Fruit fly (Drosophila melanogaster): Measurements from ENCODE around the gene mRpL47.
A peak's percentile ranks its signal among the peaks of the same experiment; 100 is the strongest.

mRpL47 gene

DNA sequence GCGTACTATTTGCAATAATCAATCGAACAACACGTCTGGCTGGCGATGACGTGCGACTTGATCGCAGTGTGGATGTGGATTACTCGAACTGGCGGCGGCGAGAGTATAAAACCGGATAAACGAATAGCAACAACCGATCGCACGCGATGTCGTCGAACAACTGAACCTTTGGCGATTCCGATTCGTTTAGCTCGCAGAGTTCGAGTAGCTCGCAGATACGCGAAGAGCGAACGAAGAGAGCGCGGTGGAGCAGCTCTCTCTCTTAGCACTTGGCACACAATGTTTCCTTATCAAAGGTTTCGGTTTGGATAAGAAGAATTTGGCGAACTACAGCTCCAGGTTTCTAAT is 13.3 kb downstream of the mRpL47 start, which contains the start of gene RhoL (continued):
- peak; percentile 29 for TF ChIP-seq Eip93F (GFP tag; optimal IDR thresholded peaks at IDR 0.05)
- TF ChIP-seq CG6854 (GFP tag; optimal IDR thresholded peaks at IDR 0.05) = peak; percentile 62
- TF ChIP-seq Eip78C (GFP tag) = peak; percentile 81
- no peak for TF ChIP-seq Met (GFP tag; optimal IDR thresholded peaks at IDR 0.05)
- peak; percentile 21 to 40 for TF ChIP-seq ss (GFP tag; optimal IDR thresholded peaks at IDR 0.05)
- no peak for TF ChIP-seq CG10669 (GFP tag; optimal IDR thresholded peaks at IDR 0.05)
- no peak for TF ChIP-seq lz (GFP tag; optimal IDR thresholded peaks at IDR 0.05)
- no peak for TF ChIP-seq CG10631 (GFP tag; optimal IDR thresholded peaks at IDR 0.05)
- peak; percentile 28 for TF ChIP-seq Lpt (GFP tag; optimal IDR thresholded peaks at IDR 0.05)
- peak; percentile 70 for TF ChIP-seq CG6163 (GFP tag; IDR thresholded peaks at IDR 0.05)
- TF ChIP-seq CG16779 (tag; optimal IDR thresholded peaks at IDR 0.05) = no peak
- no peak for TF ChIP-seq CG3919 (GFP tag; optimal IDR thresholded peaks at IDR 0.05)
- no peak for TF ChIP-seq Blimp-1 (GFP tag; optimal IDR thresholded peaks at IDR 0.05)
- TF ChIP-seq spab (GFP tag; optimal IDR thresholded peaks at IDR 0.05) = no peak
- TF ChIP-seq Hr38 (GFP tag; optimal IDR thresholded peaks at IDR 0.05) = no peak
- no peak for TF ChIP-seq achi (GFP tag; optimal IDR thresholded peaks at IDR 0.05)
- no peak for TF ChIP-seq salr (GFP tag; optimal IDR thresholded peaks at IDR 0.05)
- TF ChIP-seq CG1621 (tag; optimal IDR thresholded peaks at IDR 0.05) = peak; percentile 25
- no peak for TF ChIP-seq cyc (GFP tag; optimal IDR thresholded peaks at IDR 0.05)
- no peak for TF ChIP-seq CG8319 (GFP tag; optimal IDR thresholded peaks at IDR 0.05)
- TF ChIP-seq Hr4 (GFP tag; optimal IDR thresholded peaks at IDR 0.05) = no peak
- TF ChIP-seq eg (GFP tag; IDR thresholded peaks at IDR 0.05) = no peak; the same call in 2 of the 3 replicates

DNA sequence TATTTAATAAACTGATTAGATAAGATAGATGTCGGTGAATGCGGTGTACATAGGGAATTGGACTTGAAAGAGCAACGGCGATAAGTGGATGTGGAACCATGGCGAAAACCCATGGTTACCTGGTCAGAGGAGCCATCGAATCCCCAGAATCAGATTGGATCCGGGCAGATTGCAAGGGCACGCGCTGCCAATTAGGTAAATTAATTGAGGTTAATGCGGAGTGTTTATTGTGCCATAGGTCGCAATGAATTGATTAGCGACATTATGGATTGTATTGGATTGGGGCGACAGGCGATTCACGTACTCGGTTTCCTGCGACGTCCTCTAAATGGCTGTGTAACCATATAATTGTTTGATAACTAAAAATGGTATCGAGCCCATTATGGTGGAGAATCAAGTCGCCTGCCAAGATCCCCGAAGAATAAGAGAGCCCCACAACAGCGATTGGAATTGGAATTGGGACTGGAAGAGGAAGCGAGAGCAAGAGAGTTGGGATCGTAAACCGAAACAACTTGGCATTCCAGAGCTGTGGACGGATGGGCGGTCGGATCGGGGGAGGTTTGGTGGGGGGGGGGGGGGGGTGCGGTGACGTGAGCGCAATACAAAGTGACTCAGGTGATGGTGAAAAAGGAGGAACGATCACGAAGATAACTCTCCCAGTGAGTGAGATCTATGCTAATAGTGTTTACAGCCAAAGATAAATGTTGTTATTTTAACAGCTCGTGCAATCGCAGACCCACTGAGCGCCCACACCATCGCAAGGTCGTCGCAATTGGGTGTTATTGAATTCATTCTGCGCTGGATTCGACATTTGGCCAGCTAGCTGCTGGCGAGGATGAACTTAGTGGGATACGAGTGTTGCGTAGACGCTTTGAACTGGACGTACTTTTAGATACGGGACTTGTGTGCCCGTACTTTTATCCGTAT is 14.0 kb downstream of the mRpL47 start:
- TF ChIP-seq Sox15 (GFP tag; optimal IDR thresholded peaks at IDR 0.05) (no peak), Eip78C (GFP tag) (peak; percentile 52), ss (GFP tag; optimal IDR thresholded peaks at IDR 0.05) (peak in 1 of 2 experiments; percentile 16), CG31627 (GFP tag; optimal IDR thresholded peaks at IDR 0.05) (no peak), svp (GFP tag) (peak; percentile 82), vri (GFP tag; optimal IDR thresholded peaks at IDR 0.05) (no peak), Gug (GFP tag; IDR thresholded peaks at IDR 0.05) (no peak), dsx (GFP tag; optimal IDR thresholded peaks at IDR 0.05; ENCODE audit: poor library complexity, severe bottlenecking) (peak; percentile 68), fkh (GFP tag; optimal IDR thresholded peaks at IDR 0.05) (peak; percentile 43)

DNA sequence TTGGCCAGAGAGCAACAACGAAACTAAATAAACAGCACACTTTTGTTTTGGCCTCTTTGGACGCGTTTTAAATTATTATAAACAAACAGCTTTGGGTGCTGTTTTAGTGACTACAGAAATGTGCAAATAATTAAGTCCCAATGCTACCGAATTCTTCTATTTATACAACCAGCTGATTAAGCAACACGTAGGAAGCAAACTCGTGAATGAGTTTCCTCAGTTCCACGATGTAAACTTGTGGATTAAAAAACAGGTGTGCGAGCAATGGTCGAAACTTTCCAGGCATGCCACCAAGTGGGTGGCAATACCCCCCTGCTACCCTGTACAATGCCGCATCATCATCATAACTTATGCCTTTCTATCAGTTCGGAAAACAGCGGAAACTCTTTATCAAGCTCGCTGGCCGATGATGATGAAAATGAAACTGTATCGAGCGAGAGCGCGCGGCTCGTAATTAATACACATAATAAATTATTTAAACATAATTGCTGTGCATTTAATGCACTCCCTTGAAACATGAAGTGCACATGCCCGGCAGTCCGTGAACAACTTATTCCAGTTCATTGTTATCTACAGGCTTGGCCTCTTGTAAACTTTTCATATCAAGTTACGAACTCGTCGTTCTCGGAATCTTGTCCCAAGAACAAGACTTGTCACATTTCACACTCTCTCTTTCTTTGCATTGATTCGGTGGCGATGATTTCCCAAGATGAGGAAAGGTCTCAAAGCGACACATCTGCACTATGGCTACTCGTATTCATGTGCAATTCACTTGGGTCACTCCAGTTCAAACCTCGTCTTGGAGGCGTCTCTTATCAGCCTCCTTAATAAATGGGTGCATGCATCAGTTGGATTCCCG is 15.3 kb downstream of the mRpL47 start:
- TF ChIP-seq Lpt (GFP tag; optimal IDR thresholded peaks at IDR 0.05) = no peak
- TF ChIP-seq fd85E (GFP tag; optimal IDR thresholded peaks at IDR 0.05) = no peak
- no peak for TF ChIP-seq cyc (GFP tag; optimal IDR thresholded peaks at IDR 0.05)
- no peak for TF ChIP-seq CG1621 (tag; optimal IDR thresholded peaks at IDR 0.05)
- no peak for TF ChIP-seq Ets21C (GFP tag; optimal IDR thresholded peaks at IDR 0.05)
- TF ChIP-seq CG7368 (GFP tag; optimal IDR thresholded peaks at IDR 0.05) = no peak
- no peak for TF ChIP-seq CG34406 (GFP tag; optimal IDR thresholded peaks at IDR 0.05)
- no peak for TF ChIP-seq CG31627 (GFP tag; optimal IDR thresholded peaks at IDR 0.05)
- TF ChIP-seq net (GFP tag; optimal IDR thresholded peaks at IDR 0.05) = no peak
- TF ChIP-seq svp (GFP tag) = peak; percentile 94
- TF ChIP-seq CG6163 (GFP tag; IDR thresholded peaks at IDR 0.05) = 0 out of 3 replicates have a peak, but pooled peaks have one; percentile 27
- no peak for TF ChIP-seq Sox15 (GFP tag; optimal IDR thresholded peaks at IDR 0.05)
- TF ChIP-seq CG6854 (GFP tag; optimal IDR thresholded peaks at IDR 0.05) = no peak
- 0 out of 3 replicates have a peak, but pooled peaks have one; percentile 19 for TF ChIP-seq eg (GFP tag; IDR thresholded peaks at IDR 0.05)
- no peak for TF ChIP-seq fkh (GFP tag; optimal IDR thresholded peaks at IDR 0.05)
- no peak for TF ChIP-seq esn (GFP tag; optimal IDR thresholded peaks at IDR 0.05)
- peak; percentile 56 for TF ChIP-seq Eip78C (GFP tag)
- no peak for TF ChIP-seq Eip93F (GFP tag; optimal IDR thresholded peaks at IDR 0.05)
- no peak for TF ChIP-seq Gug (GFP tag; IDR thresholded peaks at IDR 0.05)
- no peak for TF ChIP-seq CG11902 (GFP tag; optimal IDR thresholded peaks at IDR 0.05)
- TF ChIP-seq Eip75B (GFP tag; optimal IDR thresholded peaks at IDR 0.05) = peak; percentile 7
- TF ChIP-seq CG8632 (GFP tag; optimal IDR thresholded peaks at IDR 0.05) = no peak
- no peak for TF ChIP-seq pdm3 (GFP tag; optimal IDR thresholded peaks at IDR 0.05)
- TF ChIP-seq CG8119 (GFP tag; IDR thresholded peaks at IDR 0.05) = no peak
- no peak for TF ChIP-seq vri (GFP tag; optimal IDR thresholded peaks at IDR 0.05)
- no peak for TF ChIP-seq dsx (GFP tag; optimal IDR thresholded peaks at IDR 0.05; ENCODE audit: poor library complexity, severe bottlenecking)

All from whole organism, prepupa.